Fruit fly (Drosophila melanogaster) whole organism, pupa: Measurements from ENCODE around the gene Usp47.

Experiments used
- CG10348 ChIP-seq: fragments of 200-800 bp; sonication (Bioruptor generic); IDR thresholded peaks from 2 replicates; pipeline ENCODE4 v1.3.6; 2022; ENCODE audit warnings: missing biosample characterization, missing genetic modification characterization
- CG13204 ChIP-seq: fragments of 200-800 bp; sonication (Bioruptor generic); optimal IDR thresholded peaks from 2 replicates; lab custom pipeline; 2018; ENCODE audit warnings: missing biosample characterization, mild to moderate bottlenecking, missing genetic modification characterization, moderate library complexity
- CG14655 ChIP-seq: fragments of 200-800 bp; sonication (Bioruptor generic); optimal IDR thresholded peaks from 3 replicates; lab custom pipeline; 2017; ENCODE audit warnings: mild to moderate bottlenecking, missing biosample characterization, missing genetic modification reagents, missing genetic modification characterization
- CG17806 ChIP-seq: fragments of 200-800 bp; sonication (Bioruptor generic); optimal IDR thresholded peaks from 2 replicates; lab custom pipeline; 2018; ENCODE audit warnings: missing biosample characterization, mild to moderate bottlenecking, missing genetic modification characterization, moderate library complexity
- CG32121 ChIP-seq: fragments of 200-800 bp; sonication (Bioruptor generic); IDR thresholded peaks from 2 replicates; pipeline ENCODE4 v1.3.6; 2022; ENCODE audit warnings: missing biosample characterization, missing genetic modification characterization
- CG34367 ChIP-seq: fragments of 200-800 bp; sonication (Bioruptor generic); optimal IDR thresholded peaks from 2 replicates; lab custom pipeline; 2018; ENCODE audit warnings: missing biosample characterization, mild to moderate bottlenecking, missing genetic modification characterization
- CG8159 ChIP-seq: fragments of 200-800 bp; sonication (Bioruptor generic); optimal IDR thresholded peaks from 3 replicates; lab custom pipeline; 2018; ENCODE audit warnings: missing biosample characterization, mild to moderate bottlenecking, missing genetic modification characterization, moderate library complexity
- CG8301 ChIP-seq: fragments of 200-800 bp; sonication (Bioruptor generic); optimal IDR thresholded peaks from 2 replicates; lab custom pipeline; 2018; ENCODE audit warnings: missing biosample characterization, mild to moderate bottlenecking, missing genetic modification characterization
- CG9948 ChIP-seq: fragments of 200-800 bp; sonication (Bioruptor generic); optimal IDR thresholded peaks from 2 replicates; lab custom pipeline; 2018; ENCODE audit warnings: missing biosample characterization, mild to moderate bottlenecking, missing genetic modification characterization, moderate library complexity
- D1 ChIP-seq: fragments of 200-800 bp; sonication (Bioruptor generic); optimal IDR thresholded peaks from 2 replicates; lab custom pipeline; 2018; ENCODE audit warnings: missing biosample characterization, mild to moderate bottlenecking, missing genetic modification characterization, moderate library complexity
- EcR ChIP-seq: fragments of 200-800 bp; sonication (Bioruptor generic); optimal IDR thresholded peaks from 3 replicates; lab custom pipeline; 2019; ENCODE audit warnings: missing biosample characterization, missing genetic modification characterization, mild to moderate bottlenecking, moderate library complexity, missing genetic modification reagents
- Pif1A ChIP-seq: fragments of 200-800 bp; sonication (Bioruptor generic); optimal IDR thresholded peaks from 3 replicates; lab custom pipeline; 2016; ENCODE audit warnings: missing biosample characterization, missing genetic modification characterization

dm6 chr3L:5751417-5751739 is 1.4 kb upstream of the Usp47 start:
- TF ChIP-seq CG14655 (GFP tag; lab: Kevin White, UChicago) (no peak), CG8301 (tag; lab: Kevin White, UChicago) (no peak), CG9948 (tag; lab: Kevin White, UChicago) (no peak), CG17806 (tag; lab: Kevin White, UChicago) (no peak), D1 (no peak), CG13204 (no peak), CG34367 (tag; lab: Kevin White, UChicago) (no peak), EcR (no peak), Pif1A (GFP tag; lab: Kevin White, UChicago) (no peak), CG32121 (GFP tag; lab: Robert Waterston, UW) (no peak), CG8159 (tag; lab: Kevin White, UChicago) (no peak), CG10348 (GFP tag; lab: Robert Waterston, UW) (no peak)
